Worm (Caenorhabditis elegans): ENCODE results near the gene ppgn-1.

Gene ppgn-1

DNA sequence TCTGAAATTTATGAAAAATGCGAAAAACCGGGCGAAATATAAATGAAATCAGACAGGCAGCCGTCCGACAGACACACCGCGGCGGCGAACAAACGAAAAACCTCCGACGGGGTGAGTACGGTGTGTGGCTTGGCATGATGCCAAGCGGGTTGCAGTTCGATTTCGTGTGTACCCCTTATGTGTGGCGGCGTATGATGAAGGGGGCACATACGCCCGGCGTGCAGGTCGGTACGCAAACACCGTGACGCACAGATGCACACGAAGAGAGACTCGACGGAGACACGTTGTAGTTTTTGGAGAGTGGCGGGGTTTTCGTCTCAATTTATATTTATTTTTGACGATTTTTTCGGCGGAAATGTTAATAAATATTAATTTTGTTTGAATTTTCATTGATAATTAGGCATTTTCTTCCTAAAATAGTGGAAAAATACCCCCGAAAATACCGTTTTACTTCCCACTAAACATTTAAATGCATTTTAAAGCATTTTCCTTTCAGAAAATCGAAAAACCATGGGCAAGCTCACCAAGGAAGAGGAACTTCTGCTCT, 40.3 kb upstream of the ppgn-1 start, which contains the start of gene trap-3 (continued):
- TF ChIP-seq nhr-11 (tag; optimal IDR thresholded peaks at IDR 0.05) (peak; percentile 84), nhr-77 (tag; optimal IDR thresholded peaks at IDR 0.05) (peak; percentile 29), pha-4 (tag; optimal IDR thresholded peaks at IDR 0.05) (peak; percentile 96), ZK546.5 (tag; optimal IDR thresholded peaks at IDR 0.05) (peak; percentile 14), ceh-16 (tag; optimal IDR thresholded peaks at IDR 0.05) (no peak), aly-2 (tag; optimal IDR thresholded peaks at IDR 0.05) (no peak)

- no peak for TF ChIP-seq mdl-1 (tag; optimal IDR thresholded peaks at IDR 0.05)
- peak; percentile 24 for TF ChIP-seq lin-15B (tag; optimal IDR thresholded peaks at IDR 0.05)
- no peak for TF ChIP-seq pqm-1 (tag; optimal IDR thresholded peaks at IDR 0.05)
- no peak for TF ChIP-seq nhr-237 (tag; optimal IDR thresholded peaks at IDR 0.05)
- peak; percentile 20 for TF ChIP-seq pha-4 (tag; optimal IDR thresholded peaks at IDR 0.05)
- TF ChIP-seq nfya-1 (tag; optimal IDR thresholded peaks at IDR 0.05; ENCODE audit: insufficient read depth), result peak; percentile 14
Measured at ce11 chrIV:2387970-2388705, 39.4 kb upstream of the ppgn-1 start, which contains the start of gene sec-61.B. TSS of gene sec-61.B (minus strand) at chrIV:2388675.

DNA sequence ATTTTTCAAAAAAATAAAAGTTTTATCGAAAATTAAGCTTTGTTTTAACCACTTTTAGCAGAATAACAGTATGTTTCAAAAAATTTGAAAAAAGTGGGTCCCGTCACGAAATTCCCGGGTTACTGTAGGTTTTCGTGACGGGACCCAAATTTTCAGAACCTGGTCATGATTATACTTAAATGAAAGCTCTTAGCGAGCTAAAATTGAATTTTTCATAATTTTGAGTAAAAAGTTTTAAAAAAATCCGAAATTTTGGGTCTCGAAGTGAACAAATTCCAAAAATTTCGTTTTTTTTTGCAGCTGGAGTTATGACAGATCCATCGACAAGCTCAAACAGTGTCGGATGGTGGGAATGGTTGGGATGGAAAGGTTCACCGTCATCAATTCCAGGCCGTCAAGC, 35.0 kb upstream of the ppgn-1 start, which contains the start of gene Y38F2AR.3:
TSS of gene Y38F2AR.3 (plus strand) at position 301 of the 400 bp plus-strand sequence.
- no peak for TF ChIP-seq lin-15B (tag; optimal IDR thresholded peaks at IDR 0.05)
- no peak for TF ChIP-seq nhr-23 (tag; optimal IDR thresholded peaks at IDR 0.05)
- no peak for TF ChIP-seq jun-1 (tag; optimal IDR thresholded peaks at IDR 0.05)
- no peak for TF ChIP-seq hmg-11 (tag; optimal IDR thresholded peaks at IDR 0.05)
- no peak for TF ChIP-seq elt-1 (tag; optimal IDR thresholded peaks at IDR 0.05)
- TF ChIP-seq unc-39 (tag; optimal IDR thresholded peaks at IDR 0.05), result no peak
- no peak for TF ChIP-seq snpc-4 (tag; optimal IDR thresholded peaks at IDR 0.05)
- TF ChIP-seq fos-1 (tag; optimal IDR thresholded peaks at IDR 0.05), result no peak
- TF ChIP-seq eor-1 (tag; optimal IDR thresholded peaks at IDR 0.05), result no peak
- TF ChIP-seq elt-2 (tag; optimal IDR thresholded peaks at IDR 0.05), result no peak
- TF ChIP-seq nhr-11 (tag; optimal IDR thresholded peaks at IDR 0.05), result no peak
- no peak for TF ChIP-seq fkh-10 (GFP tag; optimal IDR thresholded peaks at IDR 0.05)
- no peak for TF ChIP-seq nhr-77 (tag; optimal IDR thresholded peaks at IDR 0.05)
- no peak for TF ChIP-seq ztf-11 (tag; optimal IDR thresholded peaks at IDR 0.05)
- no peak for TF ChIP-seq egl-5 (tag; optimal IDR thresholded peaks at IDR 0.05)

DNA sequence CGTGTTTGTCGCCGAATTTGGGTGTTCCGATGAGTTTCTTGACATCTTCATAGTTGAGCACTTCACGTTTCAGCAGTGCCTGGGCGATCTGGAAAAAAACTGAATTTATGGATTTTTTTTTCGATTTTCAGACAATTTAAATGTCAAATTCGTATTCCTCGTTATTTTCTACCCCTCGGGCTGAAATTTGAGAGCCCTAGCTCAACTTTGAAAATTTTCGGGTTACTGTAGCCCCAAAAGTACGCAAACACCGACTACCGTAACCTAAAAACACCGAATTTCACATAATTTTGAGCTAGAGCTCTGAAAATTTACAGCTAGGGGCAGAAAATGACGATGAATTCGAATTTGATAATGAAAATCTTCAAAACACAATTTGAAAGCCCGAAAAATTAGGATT, 14.7 kb downstream of the ppgn-1 start:
- TF ChIP-seq unc-39 (tag; optimal IDR thresholded peaks at IDR 0.05), result no peak
- TF ChIP-seq eor-1 (tag; optimal IDR thresholded peaks at IDR 0.05), result no peak
- TF ChIP-seq snpc-4 (tag; optimal IDR thresholded peaks at IDR 0.05), result no peak
- TF ChIP-seq tbx-2 (tag; optimal IDR thresholded peaks at IDR 0.05), result no peak
- no peak for TF ChIP-seq nhr-237 (tag; optimal IDR thresholded peaks at IDR 0.05)
- TF ChIP-seq ztf-4 (tag; optimal IDR thresholded peaks at IDR 0.05), result no peak
- TF ChIP-seq nhr-12 (tag; optimal IDR thresholded peaks at IDR 0.05), result no peak
- no peak for TF ChIP-seq ceh-82 (tag; optimal IDR thresholded peaks at IDR 0.05)
- no peak for TF ChIP-seq aly-2 (tag; optimal IDR thresholded peaks at IDR 0.05)
- TF ChIP-seq ceh-9 (tag; optimal IDR thresholded peaks at IDR 0.05), result no peak
- TF ChIP-seq ZK546.5 (tag; optimal IDR thresholded peaks at IDR 0.05), result no peak
- TF ChIP-seq lin-39 (tag; optimal IDR thresholded peaks at IDR 0.05), result no peak
- TF ChIP-seq nfya-1 (tag; optimal IDR thresholded peaks at IDR 0.05; ENCODE audit: insufficient read depth), result no peak
- no peak for TF ChIP-seq lin-15B (tag; optimal IDR thresholded peaks at IDR 0.05)
- no peak for TF ChIP-seq R02D3.7 (tag; optimal IDR thresholded peaks at IDR 0.05)
- TF ChIP-seq nhr-25 (tag; optimal IDR thresholded peaks at IDR 0.05), result no peak
- TF ChIP-seq ceh-28 (tag; optimal IDR thresholded peaks at IDR 0.05), result no peak

ce11 chrIV:2329540-2329939, 19.2 kb downstream of the ppgn-1 start, which contains the start of gene nhr-236:
TSS of gene nhr-236 (minus strand) at chrIV:2329640.
- TF ChIP-seq fos-1 (tag; optimal IDR thresholded peaks at IDR 0.05) (no peak), sea-2 (GFP tag; optimal IDR thresholded peaks at IDR 0.05) (no peak), nfya-1 (tag; optimal IDR thresholded peaks at IDR 0.05; ENCODE audit: insufficient read depth) (no peak), fkh-10 (GFP tag; optimal IDR thresholded peaks at IDR 0.05) (no peak), lin-39 (tag; optimal IDR thresholded peaks at IDR 0.05) (no peak), unc-62 (GFP tag; optimal IDR thresholded peaks at IDR 0.05) (no peak), nhr-43 (tag; optimal IDR thresholded peaks at IDR 0.05; ENCODE audit: poor library complexity, severe bottlenecking) (no peak), ceh-82 (tag; optimal IDR thresholded peaks at IDR 0.05) (no peak), tbx-2 (tag; optimal IDR thresholded peaks at IDR 0.05) (no peak), fkh-2 (tag; optimal IDR thresholded peaks at IDR 0.05) (no peak), hmg-11 (tag; optimal IDR thresholded peaks at IDR 0.05) (no peak), nhr-77 (tag; optimal IDR thresholded peaks at IDR 0.05) (no peak), mml-1 (tag; optimal IDR thresholded peaks at IDR 0.05) (no peak), ZK546.5 (tag; optimal IDR thresholded peaks at IDR 0.05) (no peak), elt-1 (tag; optimal IDR thresholded peaks at IDR 0.05) (no peak), eor-1 (tag; optimal IDR thresholded peaks at IDR 0.05) (no peak), nhr-237 (tag; optimal IDR thresholded peaks at IDR 0.05) (no peak), nhr-25 (tag; optimal IDR thresholded peaks at IDR 0.05) (no peak), R02D3.7 (tag; optimal IDR thresholded peaks at IDR 0.05) (no peak)

Data from whole organism, L3 larva.